Worm (Caenorhabditis elegans): ENCODE results near the gene C24B9.3.

ce11 chrV:2711429-2711828, at the start of gene C24B9.3:
- TF ChIP-seq ama-1 (optimal IDR thresholded peaks at IDR 0.05) (no peak), B0310.2 (tag; optimal IDR thresholded peaks at IDR 0.05) (no peak)

All from whole organism, early embryonic.